Worm (Caenorhabditis elegans): ENCODE results near the gene C02B8.6.

The C02B8.6 gene

ce11 chrX:8086725-8087641 is 49.1 kb downstream of the C02B8.6 start:
- TF ChIP-seq unc-62 (GFP tag; optimal IDR thresholded peaks at IDR 0.05) = no peak

ce11 chrX:8086450-8086724 is 49.7 kb downstream of the C02B8.6 start, which contains the start of gene dao-3:
dao-3 (minus strand) TSS chrX:8086550.
- no peak for TF ChIP-seq unc-62 (GFP tag; optimal IDR thresholded peaks at IDR 0.05)

- TF ChIP-seq unc-62 (GFP tag; optimal IDR thresholded peaks at IDR 0.05) = no peak
Observed at ce11 chrX:8084669-8085068, 51.5 kb downstream of the C02B8.6 start.

ce11 chrX:8083919-8084318 is 52.2 kb downstream of the C02B8.6 start, which contains the start of gene K07E3.4:
K07E3.4 (minus strand) TSS chrX:8084018.
- no peak for TF ChIP-seq unc-62 (GFP tag; optimal IDR thresholded peaks at IDR 0.05)

- no peak for TF ChIP-seq unc-62 (GFP tag; optimal IDR thresholded peaks at IDR 0.05)
Observed at ce11 chrX:8083330-8083729, 52.8 kb downstream of the C02B8.6 start.

All from whole organism, dauer.